Fruit fly (Drosophila melanogaster) whole organism, prepupa: Measurements from ENCODE around the gene CG15740.

Source experiments
- Blimp-1 ChIP-seq: fragments of 200-800 bp; sonication (Bioruptor generic); optimal IDR thresholded peaks from 3 replicates; lab custom pipeline; 2017; ENCODE audit warnings: missing biosample characterization, missing genetic modification characterization, mild to moderate bottlenecking, moderate library complexity, missing genetic modification reagents
- CG10631 ChIP-seq: fragments of 200-800 bp; sonication (Bioruptor generic); optimal IDR thresholded peaks from 2 replicates; lab custom pipeline; 2016; ENCODE audit warnings: missing biosample characterization, missing genetic modification characterization
- CG10669 ChIP-seq: fragments of 200-800 bp; sonication (Bioruptor generic); optimal IDR thresholded peaks from 3 replicates; lab custom pipeline; 2018; ENCODE audit warnings: missing biosample characterization, mild to moderate bottlenecking, missing genetic modification characterization, moderate library complexity
- CG11294 ChIP-seq: fragments of 200-800 bp; sonication (Bioruptor generic); IDR thresholded peaks from 2 replicates; pipeline ENCODE4 v1.3.6; 2022; ENCODE audit warnings: missing biosample characterization, missing genetic modification characterization
- CG11762 ChIP-seq: fragments of 200-800 bp; sonication (Bioruptor generic); optimal IDR thresholded peaks from 3 replicates; lab custom pipeline; 2016; ENCODE audit warnings: missing biosample characterization, missing genetic modification characterization; ENCODE audit not compliant: insufficient read depth
- CG11902 ChIP-seq: fragments of 200-800 bp; sonication (Bioruptor generic); optimal IDR thresholded peaks from 3 replicates; lab custom pipeline; 2016; ENCODE audit warnings: missing biosample characterization, missing genetic modification characterization
- CG1621 ChIP-seq: fragments of 200-800 bp; sonication (Bioruptor generic); optimal IDR thresholded peaks from 3 replicates; lab custom pipeline; 2018; ENCODE audit warnings: missing biosample characterization, mild to moderate bottlenecking, missing genetic modification characterization
- CG16779 ChIP-seq: fragments of 200-800 bp; sonication (Bioruptor generic); optimal IDR thresholded peaks from 3 replicates; lab custom pipeline; 2017; ENCODE audit warnings: missing biosample characterization, mild to moderate bottlenecking, missing genetic modification characterization
- CG31627 ChIP-seq: fragments of 200-800 bp; sonication (Bioruptor generic); optimal IDR thresholded peaks from 3 replicates; lab custom pipeline; 2016; ENCODE audit warnings: missing biosample characterization, missing genetic modification characterization
- CG32006 ChIP-seq: fragments of 200-800 bp; sonication (Bioruptor generic); optimal IDR thresholded peaks from 3 replicates; lab custom pipeline; 2017; ENCODE audit warnings: missing biosample characterization, mild to moderate bottlenecking, missing genetic modification characterization
- CG3919 ChIP-seq: fragments of 200-800 bp; sonication (Bioruptor generic); optimal IDR thresholded peaks from 3 replicates; lab custom pipeline; 2016; ENCODE audit warnings: missing biosample characterization, missing genetic modification characterization
- CG4318 ChIP-seq: fragments of 200-800 bp; sonication (Bioruptor generic); optimal IDR thresholded peaks from 3 replicates; lab custom pipeline; 2017; ENCODE audit warnings: missing biosample characterization, mild to moderate bottlenecking, missing genetic modification characterization
- CG6163 ChIP-seq: fragments of 200-800 bp; sonication (Bioruptor generic); IDR thresholded peaks from 3 replicates; pipeline ENCODE4 v1.3.6; 2022; ENCODE audit warnings: missing biosample characterization, missing genetic modification characterization
- CG6276 ChIP-seq: fragments of 200-800 bp; sonication (Bioruptor generic); optimal IDR thresholded peaks from 2 replicates; lab custom pipeline; 2017; ENCODE audit warnings: missing biosample characterization, mild to moderate bottlenecking, missing genetic modification characterization
- CG6792 ChIP-seq: fragments of 200-800 bp; sonication (Bioruptor generic); optimal IDR thresholded peaks from 3 replicates; lab custom pipeline; 2016; ENCODE audit warnings: missing biosample characterization, missing genetic modification characterization
- CG6808 ChIP-seq: fragments of 200-800 bp; sonication (Bioruptor generic); optimal IDR thresholded peaks from 3 replicates; lab custom pipeline; 2017; ENCODE audit warnings: missing biosample characterization, missing genetic modification characterization, mild to moderate bottlenecking, moderate library complexity, missing genetic modification reagents
- CG7368 ChIP-seq: fragments of 200-800 bp; sonication (Bioruptor generic); optimal IDR thresholded peaks from 3 replicates; lab custom pipeline; 2016; ENCODE audit warnings: missing biosample characterization, missing genetic modification characterization
- CG8119 ChIP-seq: fragments of 200-800 bp; sonication (Bioruptor generic); IDR thresholded peaks from 3 replicates; pipeline ENCODE4 v1.3.6; 2022; ENCODE audit warnings: missing biosample characterization, missing genetic modification characterization
- CG8319 ChIP-seq: fragments of 200-800 bp; sonication (Bioruptor generic); optimal IDR thresholded peaks from 3 replicates; lab custom pipeline; 2016; ENCODE audit warnings: missing biosample characterization, missing genetic modification characterization
- CG8632 ChIP-seq: fragments of 200-800 bp; sonication (Bioruptor generic); optimal IDR thresholded peaks from 3 replicates; lab custom pipeline; 2016; ENCODE audit warnings: missing biosample characterization, missing genetic modification characterization
- CG9139 ChIP-seq: fragments of 200-800 bp; sonication (Bioruptor generic); optimal IDR thresholded peaks from 3 replicates; lab custom pipeline; 2017; ENCODE audit warnings: missing biosample characterization, mild to moderate bottlenecking, missing genetic modification characterization
- Eip75B ChIP-seq: fragments of 200-800 bp; sonication (Bioruptor generic); optimal IDR thresholded peaks from 3 replicates; lab custom pipeline; 2016; ENCODE audit warnings: missing biosample characterization, missing genetic modification characterization
- Eip78C ChIP-seq: fragments of 200-800 bp; sonication (Bioruptor generic); peaks from one replicate; lab custom pipeline; 2016; ENCODE audit warnings: missing biosample characterization, missing genetic modification characterization
- Eip93F ChIP-seq: fragments of 200-800 bp; sonication (Bioruptor generic); optimal IDR thresholded peaks from 2 replicates; lab custom pipeline; 2016; ENCODE audit warnings: missing biosample characterization, mild to moderate bottlenecking, missing genetic modification characterization
- Ets21C ChIP-seq: fragments of 200-800 bp; sonication (Bioruptor generic); optimal IDR thresholded peaks from 3 replicates; lab custom pipeline; 2016; ENCODE audit warnings: missing biosample characterization, missing genetic modification characterization
- Gug ChIP-seq: fragments of 200-800 bp; sonication (Bioruptor generic); IDR thresholded peaks from 2 replicates; pipeline ENCODE4 v1.3.6; 2022; ENCODE audit warnings: missing biosample characterization, missing genetic modification characterization
- Hr38 ChIP-seq: sonication (Bioruptor generic); optimal IDR thresholded peaks from 2 replicates; lab custom pipeline; 2016; ENCODE audit warnings: missing biosample characterization, missing genetic modification characterization
- Hr39 ChIP-seq: fragments of 200-800 bp; sonication (Bioruptor generic); optimal IDR thresholded peaks from 2 replicates; lab custom pipeline; 2016; ENCODE audit warnings: missing biosample characterization, missing genetic modification characterization
- Hr4 ChIP-seq: fragments of 200-800 bp; sonication (Bioruptor generic); optimal IDR thresholded peaks from 3 replicates; lab custom pipeline; 2016; ENCODE audit warnings: missing biosample characterization, missing genetic modification characterization
- Met ChIP-seq: fragments of 200-800 bp; sonication (Bioruptor generic); optimal IDR thresholded peaks from 3 replicates; lab custom pipeline; 2016; ENCODE audit warnings: missing biosample characterization, missing genetic modification characterization
- OdsH ChIP-seq: fragments of 200-800 bp; sonication (Bioruptor generic); optimal IDR thresholded peaks from 3 replicates; lab custom pipeline; 2016; ENCODE audit warnings: missing biosample characterization, missing genetic modification characterization
- Smox ChIP-seq: fragments of 200-800 bp; sonication (Bioruptor generic); optimal IDR thresholded peaks from 3 replicates; lab custom pipeline; 2016; ENCODE audit warnings: missing biosample characterization, missing genetic modification characterization
- Sox102F ChIP-seq: fragments of 200-800 bp; sonication (Bioruptor generic); optimal IDR thresholded peaks from 2 replicates; lab custom pipeline; 2016; ENCODE audit warnings: missing biosample characterization, mild to moderate bottlenecking, missing genetic modification characterization
- Sox14 ChIP-seq: fragments of 200-800 bp; sonication (Bioruptor generic); optimal IDR thresholded peaks from 3 replicates; lab custom pipeline; 2016; ENCODE audit warnings: missing biosample characterization, missing genetic modification characterization
- achi ChIP-seq: fragments of 200-800 bp; sonication (Bioruptor generic); optimal IDR thresholded peaks from 3 replicates; lab custom pipeline; 2016; ENCODE audit warnings: missing biosample characterization, missing genetic modification characterization
- acj6 ChIP-seq: fragments of 200-800 bp; sonication (Bioruptor generic); optimal IDR thresholded peaks from 3 replicates; lab custom pipeline; 2016; ENCODE audit warnings: missing biosample characterization, missing genetic modification characterization
- cyc ChIP-seq: fragments of 200-800 bp; sonication (Bioruptor generic); optimal IDR thresholded peaks from 3 replicates; lab custom pipeline; 2016; ENCODE audit warnings: missing biosample characterization, missing genetic modification characterization
- dsx ChIP-seq: fragments of 200-800 bp; optimal IDR thresholded peaks from 3 replicates; lab custom pipeline; 2019; ENCODE audit warnings: missing biosample characterization, mild to moderate bottlenecking, missing genetic modification characterization, moderate library complexity; ENCODE audit not compliant: poor library complexity, severe bottlenecking
- fd85E ChIP-seq: fragments of 200-800 bp; sonication (Bioruptor generic); optimal IDR thresholded peaks from 3 replicates; lab custom pipeline; 2016; ENCODE audit warnings: missing biosample characterization, missing genetic modification characterization
- lz ChIP-seq: fragments of 200-800 bp; sonication (Bioruptor generic); optimal IDR thresholded peaks from 3 replicates; lab custom pipeline; 2016; ENCODE audit warnings: missing biosample characterization, missing genetic modification characterization
- pdm3 ChIP-seq: fragments of 200-800 bp; sonication (Bioruptor generic); optimal IDR thresholded peaks from 3 replicates; lab custom pipeline; 2016; ENCODE audit warnings: missing biosample characterization, missing genetic modification characterization
- salr ChIP-seq, 2 experiments: fragments of 200-800 bp; sonication (Bioruptor generic); optimal IDR thresholded peaks; 3 replicates each; lab custom pipeline; 2016 to 2018; ENCODE audit warnings: missing biosample characterization in 2 of 2, missing genetic modification characterization in 2 of 2, mild to moderate bottlenecking in 1 of 2
- ss ChIP-seq, 2 experiments: fragments of 200-800 bp; sonication (Bioruptor generic); optimal IDR thresholded peaks; 2 replicates in 1 of 2; 3 replicates in 1 of 2; lab custom pipeline; 2017 to 2018; ENCODE audit warnings: mild to moderate bottlenecking in 2 of 2, missing biosample characterization in 2 of 2, missing genetic modification characterization in 2 of 2, moderate library complexity in 1 of 2
- svp ChIP-seq: fragments of 200-800 bp; sonication (Bioruptor generic); peaks from one replicate; lab custom pipeline; 2016; ENCODE audit warnings: missing biosample characterization, missing genetic modification characterization
- vri ChIP-seq: fragments of 200-800 bp; sonication (Bioruptor generic); optimal IDR thresholded peaks from 3 replicates; lab custom pipeline; 2016; ENCODE audit warnings: missing biosample characterization, mild to moderate bottlenecking, missing genetic modification characterization

CG15740 gene

dm6 chrX:11820284-11821075 lies 25.4 kb downstream of the CG15740 start (continued):
- peak; percentile 82 for TF ChIP-seq CG4318 (GFP tag; lab: Kevin White, UChicago)
- peak; percentile 70 for TF ChIP-seq achi
- TF ChIP-seq Smox, result peak; percentile 39
- TF ChIP-seq CG31627 (GFP tag; lab: Kevin White, UChicago), result peak; percentile 49
- peak; percentile 86 for TF ChIP-seq Hr4 (GFP tag; lab: Kevin White, UChicago)
- TF ChIP-seq Eip93F (GFP tag; lab: Kevin White, UChicago), result no peak
- peak; percentile 79 for TF ChIP-seq svp
- TF ChIP-seq CG10631 (GFP tag; lab: Kevin White, UChicago), result peak; percentile 61
- TF ChIP-seq Sox102F (GFP tag; lab: Kevin White, UChicago), result peak; percentile 50
- TF ChIP-seq CG6792, result peak; percentile 36
- peak; percentile 61 for TF ChIP-seq Hr39 (GFP tag; lab: Kevin White, UChicago)
- TF ChIP-seq CG32006 (GFP tag; lab: Kevin White, UChicago), result peak; percentile 93
- TF ChIP-seq CG11762 (GFP tag; lab: Kevin White, UChicago), result peak; percentile 48
- TF ChIP-seq OdsH, result peak; percentile 73
- peak; percentile 84 for TF ChIP-seq CG8119
- no peak for TF ChIP-seq ss (GFP tag; optimal IDR thresholded peaks at IDR 0.05; lab: Kevin White, UChicago)
- peak; percentile 84 for TF ChIP-seq CG6276 (GFP tag; lab: Kevin White, UChicago)
- peak; percentile 66 for TF ChIP-seq CG3919 (GFP tag; lab: Kevin White, UChicago)
- no peak for TF ChIP-seq Hr38 (GFP tag; lab: Kevin White, UChicago)
- TF ChIP-seq CG16779 (tag; lab: Kevin White, UChicago), result no peak
- TF ChIP-seq pdm3 (GFP tag; lab: Kevin White, UChicago), result peak; percentile 78
- TF ChIP-seq Gug (GFP tag; lab: Robert Waterston, UW), result peak; percentile 76
- TF ChIP-seq salr (GFP tag; optimal IDR thresholded peaks at IDR 0.05; lab: Kevin White, UChicago), result peak; percentile 9 to 75
- no peak for TF ChIP-seq Blimp-1 (GFP tag; lab: Kevin White, UChicago)
- TF ChIP-seq lz (GFP tag; lab: Kevin White, UChicago), result peak; percentile 58
- TF ChIP-seq CG10669 (GFP tag; lab: Kevin White, UChicago), result peak; percentile 22

- TF ChIP-seq Eip75B (GFP tag; lab: Kevin White, UChicago), result peak; percentile 31
- TF ChIP-seq CG10631 (GFP tag; lab: Kevin White, UChicago), result peak; percentile 18
- peak; percentile 22 for TF ChIP-seq vri (GFP tag; lab: Kevin White, UChicago)
- peak; percentile 38; the same call in 1 of the 3 replicates for TF ChIP-seq CG6163
- TF ChIP-seq OdsH, result no peak
- TF ChIP-seq Hr4 (GFP tag; lab: Kevin White, UChicago), result no peak
- TF ChIP-seq CG11902, result no peak
- TF ChIP-seq Ets21C, result no peak
- TF ChIP-seq svp, result peak; percentile 90
- TF ChIP-seq CG11762 (GFP tag; lab: Kevin White, UChicago), result no peak
- no peak for TF ChIP-seq cyc (GFP tag; lab: Kevin White, UChicago)
- peak; percentile 68 for TF ChIP-seq Eip78C (GFP tag; lab: Kevin White, UChicago)
- TF ChIP-seq CG7368 (GFP tag; lab: Kevin White, UChicago), result no peak
- TF ChIP-seq dsx, result no peak
- TF ChIP-seq CG11294 (GFP tag; lab: Robert Waterston, UW), result 0 out of 2 replicates have a peak, but pooled peaks have one; percentile 41
- no peak for TF ChIP-seq CG8632 (GFP tag; lab: Kevin White, UChicago)
- no peak for TF ChIP-seq CG6808 (GFP tag; lab: Kevin White, UChicago)
- peak; percentile 41; the same call in 1 of the 3 replicates for TF ChIP-seq CG8119
- no peak for TF ChIP-seq Hr38 (GFP tag; lab: Kevin White, UChicago)
- TF ChIP-seq Met (GFP tag; lab: Kevin White, UChicago), result no peak
- no peak for TF ChIP-seq fd85E
- TF ChIP-seq Hr39 (GFP tag; lab: Kevin White, UChicago), result no peak
- TF ChIP-seq CG16779 (tag; lab: Kevin White, UChicago), result no peak
- TF ChIP-seq CG8319 (GFP tag; lab: Kevin White, UChicago), result no peak
- no peak for TF ChIP-seq CG1621 (tag; lab: Kevin White, UChicago)
- no peak for TF ChIP-seq CG9139 (GFP tag; lab: Kevin White, UChicago)
- peak; percentile 84 for TF ChIP-seq Sox14 (GFP tag; lab: Kevin White, UChicago)
- TF ChIP-seq CG6792, result no peak
- peak; percentile 0 for TF ChIP-seq pdm3 (GFP tag; lab: Kevin White, UChicago)
- peak; percentile 15 for TF ChIP-seq acj6 (GFP tag; lab: Kevin White, UChicago)
- peak; percentile 43 for TF ChIP-seq CG32006 (GFP tag; lab: Kevin White, UChicago)
- TF ChIP-seq Eip93F (GFP tag; lab: Kevin White, UChicago), result no peak
- peak; percentile 1 for TF ChIP-seq CG3919 (GFP tag; lab: Kevin White, UChicago)
- TF ChIP-seq CG4318 (GFP tag; lab: Kevin White, UChicago), result no peak
- no peak for TF ChIP-seq Blimp-1 (GFP tag; lab: Kevin White, UChicago)
Observed at dm6 chrX:11819241-11819862, 26.5 kb downstream of the CG15740 start.
